Worm (Caenorhabditis elegans) whole organism, young adult: Measurements from ENCODE around the gene fbxa-79.

Experiments used
- D2030.7 ChIP-seq: fragments of 200-800 bp; sonication (Bioruptor generic); IDR thresholded peaks from 2 replicates; pipeline ENCODE4 v1.3.6; 2022; ENCODE audit warnings: missing genetic modification reagents, missing genetic modification characterization, missing compliant biosample characterization
- F55B11.4 ChIP-seq: sonication (generic microtip); optimal IDR thresholded peaks from 2 replicates; lab custom pipeline; 2016; ENCODE audit warnings: missing compliant biosample characterization, missing genetic modification characterization, borderline replicate concordance; ENCODE audit not compliant: insufficient read depth
- Y53F4B.3 ChIP-seq: fragments of 200-800 bp; sonication (Bioruptor generic); IDR thresholded peaks from 2 replicates; pipeline ENCODE4 v1.3.6; 2022; ENCODE audit warnings: missing genetic modification reagents, missing genetic modification characterization, missing compliant biosample characterization
- Y56A3A.18 ChIP-seq: fragments of 200-800 bp; sonication (Bioruptor generic); IDR thresholded peaks from 2 replicates; pipeline ENCODE4 v1.3.6; 2022; ENCODE audit warnings: missing genetic modification reagents, missing genetic modification characterization, missing compliant biosample characterization
- Y67H2A.10 ChIP-seq: fragments of 200-800 bp; sonication (Bioruptor generic); conservative IDR thresholded peaks from 2 replicates; pipeline ENCODE4 v1.3.6; 2022; ENCODE audit warnings: missing genetic modification reagents, missing genetic modification characterization, missing compliant biosample characterization
- aptf-2 ChIP-seq: fragments of 200-800 bp; sonication (Bioruptor generic); conservative IDR thresholded peaks from 2 replicates; pipeline ENCODE4 v1.3.6; 2022; ENCODE audit warnings: missing genetic modification reagents, missing genetic modification characterization, missing compliant biosample characterization
- ceh-40 ChIP-seq: fragments of 200-800 bp; sonication (Bioruptor generic); IDR thresholded peaks from 2 replicates; pipeline ENCODE4 v1.3.6; 2022; ENCODE audit warnings: missing genetic modification characterization, missing compliant biosample characterization
- die-1 ChIP-seq: sonication (generic microtip); optimal IDR thresholded peaks from 2 replicates; lab custom pipeline; 2016; ENCODE audit warnings: missing genotype, mild to moderate bottlenecking, missing genetic modification characterization, missing compliant biosample characterization
- hmg-1.2 ChIP-seq: fragments of 200-800 bp; sonication (Bioruptor generic); IDR thresholded peaks from 2 replicates; pipeline ENCODE4 v1.3.6; 2022; ENCODE audit warnings: missing genetic modification reagents, missing genetic modification characterization, missing compliant biosample characterization
- hrde-1 ChIP-seq: sonication (generic microtip); optimal IDR thresholded peaks from 2 replicates; lab custom pipeline; 2016; ENCODE audit warnings: missing genetic modification characterization, mild to moderate bottlenecking, missing compliant biosample characterization, moderate library complexity, missing genotype, missing genetic modification reagents, borderline replicate concordance
- lin-40 ChIP-seq: sonication (generic microtip); optimal IDR thresholded peaks from 2 replicates; lab custom pipeline; 2016; ENCODE audit warnings: missing genetic modification characterization, mild to moderate bottlenecking, missing compliant biosample characterization, missing genotype, missing genetic modification reagents
- madf-3 ChIP-seq: fragments of 200-800 bp; sonication (Bioruptor generic); IDR thresholded peaks from 2 replicates; pipeline ENCODE4 v1.3.6; 2022; ENCODE audit warnings: missing genetic modification reagents, missing genetic modification characterization, missing compliant biosample characterization
- mel-28 ChIP-seq: sonication (generic microtip); optimal IDR thresholded peaks from 2 replicates; lab custom pipeline; 2016; ENCODE audit warnings: borderline replicate concordance, mild to moderate bottlenecking, missing genetic modification characterization, missing compliant biosample characterization
- mes-4 ChIP-seq: sonication (generic microtip); optimal IDR thresholded peaks from 2 replicates; lab custom pipeline; 2016; ENCODE audit warnings: missing genotype, missing genetic modification characterization, missing compliant biosample characterization
- nfya-1 ChIP-seq: sonication (generic microtip); optimal IDR thresholded peaks from 2 replicates; lab custom pipeline; 2017; ENCODE audit warnings: antibody characterized with exemption, missing compliant biosample characterization, missing genetic modification characterization, borderline replicate concordance; ENCODE audit not compliant: insufficient read depth
- nhr-179 ChIP-seq: sonication (generic microtip); optimal IDR thresholded peaks from 2 replicates; lab custom pipeline; 2016; ENCODE audit warnings: mild to moderate bottlenecking, missing genetic modification characterization, missing compliant biosample characterization
- nhr-80 ChIP-seq: sonication (generic microtip); optimal IDR thresholded peaks from 2 replicates; lab custom pipeline; 2016; ENCODE audit warnings: missing genetic modification characterization, missing compliant biosample characterization
- pha-4 ChIP-seq: fragments of 150-350 bp; sonication (generic microtip); optimal IDR thresholded peaks from 2 replicates; lab custom pipeline; 2014; ENCODE audit warnings: missing biosample characterization, missing genetic modification reagents, missing genetic modification characterization
- sea-2 ChIP-seq: fragments of 200-800 bp; sonication (Bioruptor generic); IDR thresholded peaks from 2 replicates; pipeline ENCODE4 v1.3.6; 2022; ENCODE audit warnings: missing genetic modification characterization, missing compliant biosample characterization
- snpc-1.1 ChIP-seq: sonication (generic microtip); optimal IDR thresholded peaks from 2 replicates; lab custom pipeline; 2017; ENCODE audit warnings: missing genetic modification characterization, mild to moderate bottlenecking, missing compliant biosample characterization, antibody characterized with exemption, moderate library complexity, missing genotype, missing genetic modification reagents; ENCODE audit not compliant: insufficient read depth
- snpc-4 ChIP-seq, 5 experiments: fragments of 150-350 bp in 1 of 5; sonication (generic microtip) in 4 of 5; optimal IDR thresholded peaks; 2 replicates each; lab custom pipeline; 2014 to 2018; ENCODE audit warnings: missing genetic modification characterization in 5 of 5, missing biosample characterization in 3 of 5, antibody characterized with exemption in 2 of 5, mild to moderate bottlenecking in 2 of 5, missing compliant biosample characterization in 2 of 5, missing genotype in 2 of 5, moderate library complexity in 2 of 5, missing genetic modification reagents in 1 of 5
- unc-62 ChIP-seq: fragments of 150-350 bp; optimal IDR thresholded peaks from 2 replicates; lab custom pipeline; 2014; ENCODE audit warnings: missing biosample characterization, missing genetic modification reagents, missing genetic modification characterization
- xnd-1 ChIP-seq: sonication (generic microtip); optimal IDR thresholded peaks from 2 replicates; lab custom pipeline; 2016; ENCODE audit warnings: missing genotype, missing genetic modification reagents, missing genetic modification characterization, missing compliant biosample characterization
- zfh-2 ChIP-seq: fragments of 200-800 bp; sonication (Bioruptor generic); conservative IDR thresholded peaks from 2 replicates; pipeline ENCODE4 v1.3.6; 2022; ENCODE audit warnings: missing genetic modification reagents, missing genetic modification characterization, missing compliant biosample characterization
- ztf-18 ChIP-seq: sonication (generic microtip); optimal IDR thresholded peaks from 2 replicates; lab custom pipeline; 2016; ENCODE audit warnings: missing genotype, mild to moderate bottlenecking, missing genetic modification characterization, missing compliant biosample characterization
- ztf-22 ChIP-seq: fragments of 200-800 bp; sonication (Bioruptor generic); optimal IDR thresholded peaks from 2 replicates; lab custom pipeline; 2018; ENCODE audit warnings: mild to moderate bottlenecking, missing genetic modification characterization, moderate library complexity, missing compliant biosample characterization
- ztf-28 ChIP-seq: fragments of 200-800 bp; sonication (Bioruptor generic); IDR thresholded peaks from 2 replicates; pipeline ENCODE4 v1.3.6; 2022; ENCODE audit warnings: missing genetic modification reagents, missing genetic modification characterization, missing compliant biosample characterization
- ztf-6 ChIP-seq: fragments of 200-800 bp; sonication (Bioruptor generic); IDR thresholded peaks from 2 replicates; pipeline ENCODE4 v1.3.6; 2022; ENCODE audit warnings: missing genetic modification reagents, missing genetic modification characterization, missing compliant biosample characterization

The fbxa-79 gene

ce11 chrIII:1323555-1323954, 15.5 kb upstream of the fbxa-79 start (continued):
- TF ChIP-seq unc-62: no peak
- no peak for TF ChIP-seq mes-4

DNA sequence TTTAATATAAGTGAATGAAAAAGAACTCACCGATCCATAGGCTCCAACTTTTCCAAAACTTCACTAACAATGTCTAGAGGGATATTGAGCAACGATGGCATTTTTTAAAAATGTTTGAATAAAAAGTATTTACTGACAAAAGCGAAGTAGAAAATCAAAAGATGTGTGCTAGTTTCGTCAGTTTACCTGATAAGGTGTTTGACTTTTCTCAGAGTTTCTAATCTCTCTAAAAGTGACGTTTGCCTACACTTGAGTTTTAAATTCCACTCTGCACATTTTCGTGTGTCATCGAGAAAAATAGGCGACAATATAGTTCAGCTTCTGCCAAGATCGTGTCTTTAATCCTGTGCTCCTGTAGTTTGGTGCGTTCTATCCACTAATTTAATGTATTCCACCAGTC, 13.5 kb upstream of the fbxa-79 start, which contains the start of gene fbxa-15:
Gene fbxa-15, minus strand, starts transcription at position 101 of the 400 bp plus-strand sequence.
- TF ChIP-seq ztf-6 (GFP tag; lab: Robert Waterston, UW): no peak
- no peak for TF ChIP-seq aptf-2 (GFP tag; lab: Robert Waterston, UW)
- TF ChIP-seq ztf-22 (GFP tag; lab: Kevin White, UChicago): no peak
- no peak for TF ChIP-seq zfh-2
- TF ChIP-seq D2030.7 (GFP tag; lab: Robert Waterston, UW): no peak
- TF ChIP-seq madf-3 (GFP tag; lab: Robert Waterston, UW): no peak
- no peak for TF ChIP-seq sea-2 (GFP tag; lab: Robert Waterston, UW)

DNA sequence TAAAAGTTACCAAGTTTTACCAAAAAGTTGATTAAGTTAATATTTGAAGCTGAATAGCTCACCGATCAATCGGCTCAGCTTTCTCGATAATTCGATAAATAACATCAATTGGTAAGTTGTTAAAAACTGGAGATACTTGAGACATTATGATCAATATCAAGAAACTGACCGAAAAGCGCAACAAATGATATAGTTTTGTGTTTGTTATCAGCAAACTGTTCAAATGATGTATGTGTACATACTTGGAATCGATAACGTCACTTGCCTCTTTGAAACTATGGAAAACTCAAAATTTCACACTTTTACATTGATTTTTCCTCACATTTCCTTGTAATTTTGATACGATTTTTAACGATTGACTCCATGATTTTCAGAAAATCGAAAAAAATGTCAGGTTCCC, 6.9 kb upstream of the fbxa-79 start, which contains the start of the genes fbxa-80 and fbxa-19:
Gene fbxa-80, minus strand, starts transcription at position 173 of the 400 bp plus-strand sequence.
Gene fbxa-19, plus strand, starts transcription at position 364 of the 400 bp plus-strand sequence.
- TF ChIP-seq Y53F4B.3 (GFP tag; lab: Robert Waterston, UW) (no peak), nhr-80 (tag; lab: Kevin White, UChicago) (peak; percentile 43)

DNA sequence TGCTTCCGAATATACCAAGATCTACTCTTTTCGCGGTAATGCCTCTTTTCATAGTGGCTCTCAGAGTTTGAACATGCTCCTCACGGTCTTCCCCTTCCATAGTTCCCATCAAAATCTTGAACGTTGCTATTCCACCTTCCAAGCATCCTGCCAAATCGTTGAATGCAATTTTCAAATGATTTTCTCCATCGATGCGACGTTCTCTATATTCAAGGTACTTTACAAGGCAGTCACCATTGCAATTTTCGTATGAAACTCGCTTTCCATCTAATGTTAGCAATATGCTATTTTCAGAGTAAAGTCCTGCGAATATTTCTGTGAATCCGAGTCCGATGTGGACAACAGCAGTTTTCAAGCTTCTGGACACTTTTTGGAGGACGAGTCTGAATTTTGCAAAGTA, 6.2 kb upstream of the fbxa-79 start:
- TF ChIP-seq ztf-18 (tag; lab: Kevin White, UChicago) (no peak), hrde-1 (tag; lab: Kevin White, UChicago) (no peak)

DNA sequence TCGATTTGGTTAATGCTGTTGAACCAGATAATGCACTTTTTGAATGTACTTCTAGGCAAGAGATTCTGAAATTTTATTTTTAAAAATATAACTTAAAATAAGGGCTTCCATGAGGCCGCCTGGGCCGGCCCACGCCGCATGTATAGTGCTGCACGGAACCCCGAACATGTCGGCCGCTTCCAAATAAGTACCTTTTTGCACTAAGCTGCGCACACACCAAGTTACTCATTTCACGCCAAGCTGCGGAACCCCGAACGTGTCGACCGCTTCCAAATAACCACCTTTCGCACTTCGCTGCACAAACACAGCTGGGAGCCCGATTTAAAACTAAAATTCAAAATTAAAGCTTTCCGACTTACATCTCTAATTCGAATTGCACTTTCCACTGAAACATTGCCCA, 3.3 kb upstream of the fbxa-79 start:
- TF ChIP-seq snpc-1.1 (tag; lab: Kevin White, UChicago) (peak; percentile 61), xnd-1 (tag; lab: Kevin White, UChicago) (no peak), snpc-4 (GFP tag; optimal IDR thresholded peaks at IDR 0.05; lab: Kevin White, UChicago) (peak; percentile 46), snpc-4 (tag; optimal IDR thresholded peaks at IDR 0.05; lab: Kevin White, UChicago) (peak in 2 of 4 experiments; percentile 68 to 85), mel-28 (tag; lab: Kevin White, UChicago) (no peak), pha-4 (no peak), nfya-1 (tag; lab: Kevin White, UChicago) (no peak), lin-40 (tag; lab: Kevin White, UChicago) (no peak), Y56A3A.18 (GFP tag; lab: Robert Waterston, UW) (no peak), ztf-28 (GFP tag; lab: Robert Waterston, UW) (no peak)

- no peak for TF ChIP-seq F55B11.4 (tag; lab: Kevin White, UChicago)
- TF ChIP-seq, all 124 proteins: peak for 0
Measured at ce11 chrIII:1308887-1309286, 793 bp upstream of the fbxa-79 start, which contains the start of gene Y82E9BL.12. Gene Y82E9BL.12 (plus strand): TSS chrIII:1309187.

DNA sequence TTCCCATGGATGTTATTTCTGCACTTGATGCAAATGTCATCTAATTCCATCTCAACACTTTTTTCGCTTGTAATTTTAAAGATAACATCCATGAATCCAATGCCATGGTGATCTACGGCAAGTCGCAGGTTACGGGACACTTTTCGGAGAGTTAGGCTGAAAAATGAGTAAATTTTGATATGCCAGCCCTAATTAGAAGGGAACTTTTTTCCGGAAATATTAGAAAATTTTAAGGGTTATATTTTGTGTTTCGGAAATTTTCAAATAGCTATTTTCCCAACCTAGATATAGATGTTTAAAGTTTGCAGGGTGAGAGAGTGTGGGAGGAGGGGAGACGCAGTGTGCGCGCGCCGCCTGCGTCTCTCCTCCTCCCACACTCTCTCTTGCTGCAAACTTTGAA, 761 bp downstream of the fbxa-79 start:
- no peak for TF ChIP-seq ztf-6 (GFP tag; lab: Robert Waterston, UW)
- no peak for TF ChIP-seq nhr-179 (tag; lab: Kevin White, UChicago)
- TF ChIP-seq die-1 (tag; lab: Kevin White, UChicago): no peak
- no peak for TF ChIP-seq Y67H2A.10 (GFP tag; lab: Robert Waterston, UW)
- TF ChIP-seq hmg-1.2 (GFP tag; lab: Robert Waterston, UW): peak; percentile 84
- no peak for TF ChIP-seq ceh-40 (GFP tag; lab: Robert Waterston, UW)
